Worm (Caenorhabditis elegans) whole organism, L3 larva: ENCODE data around the gene fbxa-176.
A peak's percentile ranks its signal among the peaks of the same experiment; 100 is the strongest.

Experiments used
- R02D3.7 ChIP-seq: fragments of 150-350 bp; optimal IDR thresholded peaks from 2 replicates; lab custom pipeline; 2014; ENCODE audit warnings: missing biosample characterization, missing genetic modification characterization
- ama-1 ChIP-seq: fragments of 150-350 bp; optimal IDR thresholded peaks from 2 replicates; lab custom pipeline; 2018
- ceh-16 ChIP-seq: sonication (generic microtip); optimal IDR thresholded peaks from 2 replicates; lab custom pipeline; 2017; ENCODE audit warnings: missing biosample characterization, missing genetic modification characterization
- ceh-28 ChIP-seq: fragments of 150-350 bp; optimal IDR thresholded peaks from 2 replicates; lab custom pipeline; 2014; ENCODE audit warnings: missing biosample characterization, missing genetic modification reagents, missing genetic modification characterization
- ceh-9 ChIP-seq: sonication (generic microtip); optimal IDR thresholded peaks from 2 replicates; lab custom pipeline; 2018; ENCODE audit warnings: missing biosample characterization, missing genetic modification characterization
- daf-12 ChIP-seq: fragments of 150-350 bp; optimal IDR thresholded peaks from 2 replicates; lab custom pipeline; 2014; ENCODE audit warnings: missing biosample characterization, missing genetic modification reagents, missing genetic modification characterization
- egl-5 ChIP-seq: fragments of 150-350 bp; optimal IDR thresholded peaks from 2 replicates; lab custom pipeline; 2017; ENCODE audit warnings: missing biosample characterization, missing genetic modification reagents, missing genetic modification characterization, inconsistent platforms
- elt-1 ChIP-seq: fragments of 150-350 bp; optimal IDR thresholded peaks from 2 replicates; lab custom pipeline; 2014; ENCODE audit warnings: missing biosample characterization, missing genetic modification characterization
- elt-2 ChIP-seq: sonication (generic microtip); optimal IDR thresholded peaks from 2 replicates; lab custom pipeline; 2016; ENCODE audit warnings: missing genetic modification reagents, mild to moderate bottlenecking, missing genetic modification characterization, missing compliant biosample characterization
- elt-3 ChIP-seq, 3 experiments: fragments of 150-350 bp in 1 of 3; sonication (generic microtip) in 2 of 3; optimal IDR thresholded peaks; 2 replicates in 2 of 3; 4 replicates in 1 of 3; lab custom pipeline; 2014 to 2017; ENCODE audit warnings: missing biosample characterization in 3 of 3, missing genetic modification characterization in 3 of 3
- eor-1 ChIP-seq, 2 experiments: fragments of 150-350 bp; optimal IDR thresholded peaks; 2 replicates each; lab custom pipeline; 2014 to 2018; ENCODE audit warnings: missing biosample characterization in 2 of 2, missing genetic modification characterization in 2 of 2
- fkh-10 ChIP-seq: sonication (generic microtip); optimal IDR thresholded peaks from 2 replicates; lab custom pipeline; 2017; ENCODE audit warnings: missing biosample characterization, missing genetic modification reagents, missing genetic modification characterization
- fkh-2 ChIP-seq: fragments of 150-350 bp; optimal IDR thresholded peaks from 2 replicates; lab custom pipeline; 2014; ENCODE audit warnings: missing biosample characterization, missing genetic modification reagents, missing genetic modification characterization
- fos-1 ChIP-seq: fragments of 150-350 bp; optimal IDR thresholded peaks from 2 replicates; lab custom pipeline; 2014; ENCODE audit warnings: missing biosample characterization, missing genetic modification characterization
- jun-1 ChIP-seq: fragments of 150-350 bp; optimal IDR thresholded peaks from 2 replicates; lab custom pipeline; 2014; ENCODE audit warnings: missing biosample characterization, missing genetic modification reagents, missing genetic modification characterization
- lin-15B ChIP-seq: fragments of 150-350 bp; optimal IDR thresholded peaks from 2 replicates; lab custom pipeline; 2014; ENCODE audit warnings: missing biosample characterization, missing genetic modification characterization
- lin-39 ChIP-seq: fragments of 150-350 bp; optimal IDR thresholded peaks from 2 replicates; lab custom pipeline; 2018; ENCODE audit warnings: missing biosample characterization, missing genetic modification reagents, missing genetic modification characterization
- lsy-12 ChIP-seq: sonication (generic microtip); optimal IDR thresholded peaks from 2 replicates; lab custom pipeline; 2016; ENCODE audit warnings: mild to moderate bottlenecking, missing genetic modification characterization, missing compliant biosample characterization
- mdl-1 ChIP-seq: fragments of 150-350 bp; optimal IDR thresholded peaks from 2 replicates; lab custom pipeline; 2014; ENCODE audit warnings: missing biosample characterization, missing genetic modification characterization
- mml-1 ChIP-seq: fragments of 150-350 bp; sonication (generic microtip); optimal IDR thresholded peaks from 3 replicates; lab custom pipeline; 2014; ENCODE audit warnings: missing biosample characterization, missing genetic modification characterization
- nfya-1 ChIP-seq: sonication (generic microtip); optimal IDR thresholded peaks from 2 replicates; lab custom pipeline; 2017; ENCODE audit warnings: missing genetic modification characterization, mild to moderate bottlenecking, missing compliant biosample characterization, antibody characterized with exemption, moderate library complexity; ENCODE audit not compliant: insufficient read depth
- nhr-11 ChIP-seq: fragments of 150-350 bp; optimal IDR thresholded peaks from 2 replicates; lab custom pipeline; 2014; ENCODE audit warnings: missing biosample characterization, missing genetic modification characterization
- nhr-12 ChIP-seq: fragments of 150-350 bp; optimal IDR thresholded peaks from 2 replicates; lab custom pipeline; 2014; ENCODE audit warnings: missing biosample characterization, missing genetic modification characterization
- nhr-23 ChIP-seq: fragments of 150-350 bp; optimal IDR thresholded peaks from 2 replicates; lab custom pipeline; 2014; ENCODE audit warnings: missing biosample characterization, missing genetic modification reagents, missing genetic modification characterization
- nhr-25 ChIP-seq: sonication (generic microtip); optimal IDR thresholded peaks from 2 replicates; lab custom pipeline; 2017; ENCODE audit warnings: missing biosample characterization, missing genetic modification characterization
- nhr-28 ChIP-seq: fragments of 150-350 bp; optimal IDR thresholded peaks from 2 replicates; lab custom pipeline; 2014; ENCODE audit warnings: missing biosample characterization, missing genetic modification characterization
- nhr-43 ChIP-seq: sonication (generic microtip); optimal IDR thresholded peaks from 2 replicates; lab custom pipeline; 2016; ENCODE audit warnings: mild to moderate bottlenecking, missing genetic modification characterization, missing compliant biosample characterization; ENCODE audit not compliant: poor library complexity, severe bottlenecking
- nhr-67 ChIP-seq: fragments of 150-350 bp; optimal IDR thresholded peaks from 2 replicates; lab custom pipeline; 2014; ENCODE audit warnings: missing biosample characterization, missing genetic modification characterization
- nhr-76 ChIP-seq: fragments of 150-350 bp; sonication (generic microtip); optimal IDR thresholded peaks from 5 replicates; lab custom pipeline; 2014; ENCODE audit warnings: missing biosample characterization, missing genetic modification characterization
- pha-4 ChIP-seq: fragments of 150-350 bp; optimal IDR thresholded peaks from 2 replicates; lab custom pipeline; 2014; ENCODE audit warnings: missing biosample characterization, missing genetic modification reagents, missing genetic modification characterization
- pqm-1 ChIP-seq: fragments of 150-350 bp; optimal IDR thresholded peaks from 2 replicates; lab custom pipeline; 2017; ENCODE audit warnings: missing biosample characterization, missing genetic modification characterization, inconsistent platforms
- sea-2 ChIP-seq: fragments of 150-350 bp; sonication (generic microtip); optimal IDR thresholded peaks from 4 replicates; lab custom pipeline; 2014; ENCODE audit warnings: missing biosample characterization, missing genetic modification reagents, missing genetic modification characterization
- skn-1 ChIP-seq: fragments of 150-350 bp; optimal IDR thresholded peaks from 2 replicates; lab custom pipeline; 2014; ENCODE audit warnings: missing biosample characterization, missing genetic modification characterization
- snpc-4 ChIP-seq: fragments of 150-350 bp; optimal IDR thresholded peaks from 2 replicates; lab custom pipeline; 2014; ENCODE audit warnings: missing biosample characterization, missing genetic modification characterization
- tbx-2 ChIP-seq: sonication (generic microtip); optimal IDR thresholded peaks from 2 replicates; lab custom pipeline; 2016; ENCODE audit warnings: mild to moderate bottlenecking, missing genetic modification characterization, missing compliant biosample characterization
- zag-1 ChIP-seq: fragments of 150-350 bp; optimal IDR thresholded peaks from 2 replicates; lab custom pipeline; 2014; ENCODE audit warnings: missing biosample characterization, missing genetic modification characterization
- ztf-11 ChIP-seq: fragments of 150-350 bp; optimal IDR thresholded peaks from 2 replicates; lab custom pipeline; 2014; ENCODE audit warnings: missing biosample characterization, missing genetic modification characterization

Gene fbxa-176

ce11 chrV:17512763-17513162 lies 36.7 kb upstream of the fbxa-176 start:
- TF ChIP-seq pha-4 (no peak), nhr-67 (tag; lab: Kevin White, UChicago) (no peak), nhr-28 (tag; lab: Kevin White, UChicago) (no peak), nhr-23 (tag; lab: Kevin White, UChicago) (no peak), nhr-11 (tag; lab: Kevin White, UChicago) (no peak), R02D3.7 (tag; lab: Kevin White, UChicago) (no peak), tbx-2 (tag; lab: Kevin White, UChicago) (no peak), ceh-28 (tag; lab: Kevin White, UChicago) (no peak), fkh-2 (tag; lab: Kevin White, UChicago) (no peak), lin-39 (tag; lab: Kevin White, UChicago) (no peak), fos-1 (tag; lab: Kevin White, UChicago) (no peak), ceh-9 (tag; lab: Kevin White, UChicago) (no peak), nfya-1 (no peak), pqm-1 (no peak), snpc-4 (tag; lab: Kevin White, UChicago) (no peak), zag-1 (tag; lab: Kevin White, UChicago) (no peak), mml-1 (tag; lab: Kevin White, UChicago) (no peak), nhr-76 (tag; lab: Kevin White, UChicago) (no peak)

DNA sequence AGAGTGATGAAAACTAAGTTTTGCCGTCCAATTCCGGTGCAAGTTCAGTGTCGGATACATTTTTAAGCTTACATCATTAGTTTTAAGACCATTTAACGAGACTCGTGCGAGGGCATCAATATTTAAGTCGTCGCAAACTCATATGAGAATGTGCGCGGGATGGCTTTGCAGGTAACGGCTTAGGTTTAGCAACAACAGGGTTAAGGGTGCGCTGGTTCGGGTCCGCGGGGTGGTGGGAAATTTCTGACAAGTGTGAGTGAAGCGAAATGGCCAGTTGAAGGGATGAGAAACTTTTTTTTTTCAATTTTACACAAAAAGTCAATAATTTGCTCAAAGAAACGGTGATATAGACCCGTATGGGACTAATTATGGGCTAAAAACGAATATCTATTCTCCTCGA lies 35.6 kb upstream of the fbxa-176 start:
- no peak for TF ChIP-seq ceh-9 (tag; lab: Kevin White, UChicago)
- TF ChIP-seq daf-12 (tag; lab: Kevin White, UChicago), result no peak
- TF ChIP-seq mdl-1 (tag; lab: Kevin White, UChicago), result no peak
- no peak for TF ChIP-seq ceh-28 (tag; lab: Kevin White, UChicago)
- TF ChIP-seq ama-1 (lab: Kevin White, UChicago), result no peak
- no peak for TF ChIP-seq nhr-28 (tag; lab: Kevin White, UChicago)
- no peak for TF ChIP-seq egl-5
- no peak for TF ChIP-seq lsy-12 (tag; lab: Kevin White, UChicago)
- no peak for TF ChIP-seq elt-1 (tag; lab: Kevin White, UChicago)
- TF ChIP-seq nhr-12 (tag; lab: Kevin White, UChicago), result no peak
- TF ChIP-seq nhr-25, result no peak
- no peak for TF ChIP-seq nfya-1
- TF ChIP-seq sea-2 (GFP tag; lab: Kevin White, UChicago), result no peak
- TF ChIP-seq nhr-11 (tag; lab: Kevin White, UChicago), result no peak
- TF ChIP-seq nhr-43 (tag; lab: Kevin White, UChicago), result no peak
- no peak for TF ChIP-seq eor-1 (tag; optimal IDR thresholded peaks at IDR 0.05; lab: Kevin White, UChicago)
- TF ChIP-seq nhr-67 (tag; lab: Kevin White, UChicago), result no peak
- TF ChIP-seq lin-15B, result no peak
- TF ChIP-seq, all 47 proteins: peak for 0

ce11 chrV:17520735-17521134 lies 28.7 kb upstream of the fbxa-176 start, which contains the start of gene fbxa-136:
TSS of gene fbxa-136 (plus strand) at chrV:17521035.
- TF ChIP-seq jun-1 (tag; lab: Kevin White, UChicago) (no peak), nhr-43 (tag; lab: Kevin White, UChicago) (no peak), pqm-1 (peak; percentile 69), ztf-11 (tag; lab: Kevin White, UChicago) (no peak), elt-2 (tag; lab: Kevin White, UChicago) (peak; percentile 29), tbx-2 (tag; lab: Kevin White, UChicago) (no peak), elt-3 (tag; optimal IDR thresholded peaks at IDR 0.05; lab: Kevin White, UChicago) (no peak), mml-1 (tag; lab: Kevin White, UChicago) (no peak)

DNA sequence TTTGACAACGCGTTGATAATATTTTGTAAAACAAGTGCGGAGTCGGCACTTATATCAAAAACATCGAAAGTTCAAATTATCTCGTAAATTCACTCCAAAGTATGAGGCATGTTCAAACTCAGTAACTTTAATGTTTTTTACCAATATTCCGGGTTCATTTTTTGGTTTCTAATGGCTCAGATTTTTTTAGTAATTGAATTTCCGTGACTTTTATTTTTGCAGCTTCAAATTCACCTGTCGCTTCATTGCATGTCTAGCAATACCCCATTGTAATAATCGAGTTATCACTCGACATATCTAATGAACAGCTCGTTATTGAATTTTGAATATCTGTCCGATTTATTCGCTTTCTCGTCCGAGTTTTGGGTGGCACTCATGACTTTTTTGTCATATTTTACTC lies 21.7 kb upstream of the fbxa-176 start, which contains the start of gene srz-90:
srz-90 (plus strand) TSS at position 301 of the 400 bp plus-strand sequence.
- TF ChIP-seq ceh-16 (tag; lab: Kevin White, UChicago), result no peak
- no peak for TF ChIP-seq sea-2 (GFP tag; lab: Kevin White, UChicago)
- TF ChIP-seq elt-1 (tag; lab: Kevin White, UChicago), result no peak
- TF ChIP-seq snpc-4 (tag; lab: Kevin White, UChicago), result no peak
- TF ChIP-seq fkh-2 (tag; lab: Kevin White, UChicago), result no peak
- no peak for TF ChIP-seq fkh-10 (GFP tag; lab: Kevin White, UChicago)
- TF ChIP-seq tbx-2 (tag; lab: Kevin White, UChicago), result no peak
- TF ChIP-seq skn-1 (tag; lab: Kevin White, UChicago), result no peak
